Worm (Caenorhabditis elegans) whole organism, L1 larva: Measurements from ENCODE around the gene Y73B6BL.47.

Source experiments
- C04F5.9 ChIP-seq: sonication (generic microtip); optimal IDR thresholded peaks from 2 replicates; lab custom pipeline; 2016; ENCODE audit warnings: missing genetic modification characterization, missing compliant biosample characterization
- Y116A8C.19 ChIP-seq: sonication (generic microtip); optimal IDR thresholded peaks from 2 replicates; lab custom pipeline; 2016; ENCODE audit warnings: missing compliant biosample characterization, missing genetic modification characterization, borderline replicate concordance
- aha-1 ChIP-seq: fragments of 150-350 bp; optimal IDR thresholded peaks from 2 replicates; lab custom pipeline; 2014; ENCODE audit warnings: missing biosample characterization, missing genetic modification characterization
- alr-1 ChIP-seq: fragments of 200-800 bp; sonication (Bioruptor generic); optimal IDR thresholded peaks from 2 replicates; lab custom pipeline; 2018; ENCODE audit warnings: borderline replicate concordance, mild to moderate bottlenecking, missing genetic modification characterization, missing compliant biosample characterization
- aly-2 ChIP-seq: fragments of 150-350 bp; optimal IDR thresholded peaks from 2 replicates; lab custom pipeline; 2014; ENCODE audit warnings: missing biosample characterization, missing genetic modification characterization
- ama-1 ChIP-seq: fragments of 150-350 bp; optimal IDR thresholded peaks from 2 replicates; lab custom pipeline; 2014
- blmp-1 ChIP-seq: fragments of 150-350 bp; optimal IDR thresholded peaks from 2 replicates; lab custom pipeline; 2014; ENCODE audit warnings: missing biosample characterization, missing genetic modification characterization
- ceh-82 ChIP-seq, 3 experiments: fragments of 150-350 bp in 1 of 3; sonication (generic microtip) in 2 of 3; optimal IDR thresholded peaks; 2 replicates each; lab custom pipeline; 2014 to 2017; ENCODE audit warnings: missing biosample characterization in 3 of 3, missing genetic modification characterization in 3 of 3
- ceh-88 ChIP-seq: fragments of 200-800 bp; sonication (Bioruptor generic); IDR thresholded peaks from 2 replicates; pipeline ENCODE4 v1.3.6; 2022; ENCODE audit warnings: missing genetic modification characterization, missing compliant biosample characterization
- ces-1 ChIP-seq: fragments of 150-350 bp; optimal IDR thresholded peaks from 2 replicates; lab custom pipeline; 2014; ENCODE audit warnings: missing biosample characterization, missing genetic modification reagents, missing genetic modification characterization
- dsc-1 ChIP-seq: sonication (generic microtip); optimal IDR thresholded peaks from 2 replicates; lab custom pipeline; 2016; ENCODE audit warnings: mild to moderate bottlenecking, missing genetic modification characterization, missing compliant biosample characterization
- efl-3 ChIP-seq: fragments of 200-800 bp; sonication (Bioruptor generic); optimal IDR thresholded peaks from 2 replicates; lab custom pipeline; 2018; ENCODE audit warnings: mild to moderate bottlenecking, missing genetic modification characterization, missing compliant biosample characterization
- egl-27 ChIP-seq, 2 experiments: fragments of 150-350 bp in 1 of 2; sonication (generic microtip); optimal IDR thresholded peaks; 3 replicates each; lab custom pipeline; 2017 to 2018; ENCODE audit warnings: missing biosample characterization in 2 of 2, missing genetic modification characterization in 2 of 2, missing genetic modification reagents in 2 of 2
- elt-3 ChIP-seq, 6 experiments: fragments of 150-350 bp in 1 of 6; sonication (generic microtip); optimal IDR thresholded peaks; 2 replicates each; lab custom pipeline; 2017 to 2018; ENCODE audit warnings: missing biosample characterization in 6 of 6, missing genetic modification characterization in 6 of 6, inconsistent platforms in 1 of 6
- ets-5 ChIP-seq: fragments of 200-800 bp; sonication (Bioruptor generic); IDR thresholded peaks from 2 replicates; pipeline ENCODE4 v1.3.6; 2022; ENCODE audit warnings: missing genetic modification characterization, missing compliant biosample characterization
- fkh-10 ChIP-seq: sonication (generic microtip); optimal IDR thresholded peaks from 2 replicates; lab custom pipeline; 2017; ENCODE audit warnings: missing biosample characterization, missing genetic modification reagents, missing genetic modification characterization
- fos-1 ChIP-seq: fragments of 150-350 bp; optimal IDR thresholded peaks from 2 replicates; lab custom pipeline; 2014; ENCODE audit warnings: missing biosample characterization, missing genetic modification characterization
- hlh-4 ChIP-seq: sonication (generic microtip); optimal IDR thresholded peaks from 2 replicates; lab custom pipeline; 2016; ENCODE audit warnings: mild to moderate bottlenecking, missing genetic modification characterization, missing compliant biosample characterization
- hpl-2 ChIP-seq: fragments of 150-350 bp; optimal IDR thresholded peaks from 2 replicates; lab custom pipeline; 2014; ENCODE audit warnings: missing biosample characterization, missing genetic modification reagents, missing genetic modification characterization
- irx-1 ChIP-seq: sonication (generic microtip); optimal IDR thresholded peaks from 2 replicates; lab custom pipeline; 2016; ENCODE audit warnings: missing genetic modification characterization, missing compliant biosample characterization
- isw-1 ChIP-seq: fragments of 200-800 bp; sonication (Bioruptor generic); IDR thresholded peaks from 2 replicates; pipeline ENCODE4 v1.3.6; 2022; ENCODE audit warnings: missing genetic modification characterization, missing compliant biosample characterization
- jun-1 ChIP-seq: fragments of 150-350 bp; optimal IDR thresholded peaks from 2 replicates; lab custom pipeline; 2014; ENCODE audit warnings: missing biosample characterization, missing genetic modification reagents, missing genetic modification characterization
- lin-13 ChIP-seq: fragments of 150-350 bp; optimal IDR thresholded peaks from 2 replicates; lab custom pipeline; 2014; ENCODE audit warnings: missing biosample characterization, missing genetic modification reagents, missing genetic modification characterization
- lin-15B ChIP-seq: fragments of 150-350 bp; sonication (generic microtip); optimal IDR thresholded peaks from 3 replicates; lab custom pipeline; 2014; ENCODE audit warnings: missing biosample characterization, missing genetic modification characterization
- lin-35 ChIP-seq, 2 experiments: fragments of 150-350 bp; optimal IDR thresholded peaks; 2 replicates each; lab custom pipeline; 2014; ENCODE audit warnings: missing biosample characterization in 2 of 2, missing genetic modification characterization in 2 of 2, missing genetic modification reagents in 2 of 2
- lsy-2 ChIP-seq, 2 experiments: fragments of 150-350 bp; optimal IDR thresholded peaks; 2 replicates each; lab custom pipeline; 2014; ENCODE audit warnings: missing biosample characterization in 2 of 2, missing genetic modification characterization in 2 of 2
- mef-2 ChIP-seq: fragments of 150-350 bp; optimal IDR thresholded peaks from 2 replicates; lab custom pipeline; 2014; ENCODE audit warnings: missing biosample characterization, missing genetic modification characterization
- nhr-12 ChIP-seq: sonication (generic microtip); optimal IDR thresholded peaks from 2 replicates; lab custom pipeline; 2017; ENCODE audit warnings: missing biosample characterization, missing genetic modification characterization
- nhr-19 ChIP-seq: fragments of 200-800 bp; sonication (Bioruptor generic); conservative IDR thresholded peaks from 2 replicates; pipeline ENCODE4 v1.3.6; 2022; ENCODE audit warnings: missing genetic modification characterization, missing compliant biosample characterization
- nhr-47 ChIP-seq: sonication (generic microtip); optimal IDR thresholded peaks from 2 replicates; lab custom pipeline; 2016; ENCODE audit warnings: mild to moderate bottlenecking, missing genetic modification characterization, moderate library complexity, missing compliant biosample characterization
- nhr-71 ChIP-seq: sonication (generic microtip); optimal IDR thresholded peaks from 2 replicates; lab custom pipeline; 2016; ENCODE audit warnings: mild to moderate bottlenecking, missing genetic modification characterization, moderate library complexity, missing compliant biosample characterization
- nhr-76 ChIP-seq: sonication (generic microtip); optimal IDR thresholded peaks from 2 replicates; lab custom pipeline; 2017; ENCODE audit warnings: missing biosample characterization, missing genetic modification characterization
- nhr-77 ChIP-seq: fragments of 150-350 bp; optimal IDR thresholded peaks from 2 replicates; lab custom pipeline; 2014; ENCODE audit warnings: missing biosample characterization, missing genetic modification characterization
- nhr-84 ChIP-seq: sonication (generic microtip); optimal IDR thresholded peaks from 2 replicates; lab custom pipeline; 2017; ENCODE audit warnings: missing biosample characterization, missing genetic modification characterization
- nhr-85 ChIP-seq: sonication (generic microtip); peaks from one replicate; lab custom pipeline; 2016; ENCODE audit warnings: missing genetic modification characterization, inconsistent platforms, missing compliant biosample characterization
- pag-3 ChIP-seq: sonication (generic microtip); optimal IDR thresholded peaks from 2 replicates; lab custom pipeline; 2017; ENCODE audit warnings: missing genetic modification characterization, mild to moderate bottlenecking, missing compliant biosample characterization, antibody characterized with exemption, borderline replicate concordance; ENCODE audit not compliant: insufficient read depth
- pax-3 ChIP-seq: fragments of 200-800 bp; sonication (Bioruptor generic); optimal IDR thresholded peaks from 2 replicates; lab custom pipeline; 2018; ENCODE audit warnings: mild to moderate bottlenecking, missing genetic modification characterization, moderate library complexity, missing compliant biosample characterization
- rnt-1 ChIP-seq: sonication (generic microtip); optimal IDR thresholded peaks from 2 replicates; lab custom pipeline; 2016; ENCODE audit warnings: mild to moderate bottlenecking, missing genetic modification characterization, moderate library complexity, missing compliant biosample characterization
- snpc-4 ChIP-seq: fragments of 150-350 bp; optimal IDR thresholded peaks from 2 replicates; lab custom pipeline; 2014; ENCODE audit warnings: missing biosample characterization, missing genetic modification characterization
- sox-4 ChIP-seq: sonication (generic microtip); optimal IDR thresholded peaks from 2 replicates; lab custom pipeline; 2016; ENCODE audit warnings: missing genetic modification characterization, missing compliant biosample characterization
- swsn-7 ChIP-seq: sonication (generic microtip); optimal IDR thresholded peaks from 2 replicates; lab custom pipeline; 2016; ENCODE audit warnings: missing genetic modification characterization, missing compliant biosample characterization
- tbx-2 ChIP-seq: sonication (generic microtip); optimal IDR thresholded peaks from 2 replicates; lab custom pipeline; 2016; ENCODE audit warnings: missing genetic modification characterization, missing compliant biosample characterization
- tlp-1 ChIP-seq: fragments of 150-350 bp; optimal IDR thresholded peaks from 2 replicates; lab custom pipeline; 2014; ENCODE audit warnings: missing biosample characterization, missing genetic modification characterization
- unc-130 ChIP-seq: fragments of 150-350 bp; optimal IDR thresholded peaks from 2 replicates; lab custom pipeline; 2017; ENCODE audit warnings: missing biosample characterization, missing genetic modification characterization, inconsistent platforms
- unc-30 ChIP-seq: sonication (generic microtip); optimal IDR thresholded peaks from 2 replicates; lab custom pipeline; 2017; ENCODE audit warnings: missing biosample characterization, missing genetic modification characterization
- ztf-11 ChIP-seq, 2 experiments: sonication (generic microtip); optimal IDR thresholded peaks; 2 replicates each; lab custom pipeline; 2016 to 2017; ENCODE audit warnings: missing genetic modification characterization in 2 of 2, missing biosample characterization in 1 of 2, missing compliant biosample characterization in 1 of 2
- ztf-4 ChIP-seq: fragments of 150-350 bp; optimal IDR thresholded peaks from 2 replicates; lab custom pipeline; 2014; ENCODE audit warnings: missing biosample characterization, missing genetic modification characterization

Gene Y73B6BL.47

DNA sequence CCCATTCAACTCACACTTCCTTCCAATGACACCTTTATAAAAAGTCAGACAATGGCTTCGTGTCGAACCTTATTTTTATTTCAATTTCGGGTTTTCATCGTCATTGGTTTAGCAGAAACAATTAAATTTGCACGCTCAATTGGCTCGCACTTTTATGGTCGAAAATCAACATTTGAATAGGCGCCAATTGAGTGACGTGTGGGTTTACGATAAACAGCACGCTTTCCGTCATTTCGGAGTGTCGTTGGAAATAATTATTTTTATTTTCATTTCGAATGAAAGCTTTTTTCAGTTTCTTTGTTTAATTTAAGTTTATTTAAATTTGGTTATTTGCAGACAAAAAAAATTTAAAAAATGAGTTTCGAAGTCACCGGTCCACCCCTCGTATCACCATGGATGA is 53.4 kb downstream of the Y73B6BL.47 start, which contains the start of gene exos-2 (continued):
- TF ChIP-seq ceh-88 (peak; percentile 32; the same call in 1 of the 2 replicates), pax-3 (no peak), ces-1 (no peak), pag-3 (tag; lab: Kevin White, UChicago) (no peak), snpc-4 (tag; lab: Kevin White, UChicago) (no peak), swsn-7 (tag; lab: Kevin White, UChicago) (peak; percentile 63), rnt-1 (tag; lab: Kevin White, UChicago) (peak; percentile 80), ztf-4 (tag; lab: Kevin White, UChicago) (no peak), ama-1 (lab: Kevin White, UChicago) (no peak), ets-5 (GFP tag; lab: Robert Waterston, UW) (no peak), lin-35 (GFP tag; optimal IDR thresholded peaks at IDR 0.05; lab: Kevin White, UChicago) (peak; percentile 98 to 99), lsy-2 (tag; optimal IDR thresholded peaks at IDR 0.05; lab: Kevin White, UChicago) (peak; percentile 75 to 87), sox-4 (tag; lab: Kevin White, UChicago) (no peak), nhr-84 (tag; lab: Kevin White, UChicago) (no peak), nhr-71 (tag; lab: Kevin White, UChicago) (peak; percentile 77), aly-2 (tag; lab: Kevin White, UChicago) (peak; percentile 53), tbx-2 (tag; lab: Kevin White, UChicago) (peak; percentile 60), unc-130 (peak; percentile 81), mef-2 (tag; lab: Kevin White, UChicago) (no peak), C04F5.9 (tag; lab: Kevin White, UChicago) (peak; percentile 19), dsc-1 (tag; lab: Kevin White, UChicago) (peak; percentile 47), nhr-77 (tag; lab: Kevin White, UChicago) (peak; percentile 55), aha-1 (tag; lab: Kevin White, UChicago) (no peak), irx-1 (peak; percentile 41), hpl-2 (GFP tag; lab: Kevin White, UChicago) (no peak), blmp-1 (tag; lab: Kevin White, UChicago) (no peak), fos-1 (tag; lab: Kevin White, UChicago) (peak; percentile 6), nhr-76 (tag; lab: Kevin White, UChicago) (no peak), hlh-4 (tag; lab: Kevin White, UChicago) (no peak), isw-1 (GFP tag; lab: Robert Waterston, UW) (peak; percentile 69), Y116A8C.19 (no peak), lin-13 (GFP tag; lab: Kevin White, UChicago) (peak; percentile 54), nhr-12 (no peak), alr-1 (tag; lab: Kevin White, UChicago) (no peak), tlp-1 (no peak), efl-3 (GFP tag; lab: Kevin White, UChicago) (no peak), nhr-85 (tag; lab: Kevin White, UChicago) (peak; percentile 76), nhr-47 (tag; lab: Kevin White, UChicago) (peak; percentile 77), elt-3 (tag; optimal IDR thresholded peaks at IDR 0.05; lab: Kevin White, UChicago) (peak in 1 of 6 experiments; percentile 34), unc-30 (no peak), nhr-19 (peak; percentile 50; the same call in 1 of the 2 replicates)

ce11 chrIV:6416553-6416952 is 54.8 kb downstream of the Y73B6BL.47 start, which contains the start of gene Y73B6BL.22:
Y73B6BL.22 (minus strand) TSS chrIV:6416653.
- TF ChIP-seq rnt-1 (tag; lab: Kevin White, UChicago) (no peak), lsy-2 (tag; optimal IDR thresholded peaks at IDR 0.05; lab: Kevin White, UChicago) (no peak), aha-1 (tag; lab: Kevin White, UChicago) (no peak), lin-15B (tag; lab: Kevin White, UChicago) (no peak), nhr-12 (no peak), unc-130 (no peak), unc-30 (no peak), nhr-76 (tag; lab: Kevin White, UChicago) (no peak), ceh-82 (tag; optimal IDR thresholded peaks at IDR 0.05; lab: Kevin White, UChicago) (no peak), egl-27 (tag; optimal IDR thresholded peaks at IDR 0.05; lab: Kevin White, UChicago) (no peak), jun-1 (no peak), nhr-77 (tag; lab: Kevin White, UChicago) (no peak), ztf-11 (tag; optimal IDR thresholded peaks at IDR 0.05; lab: Kevin White, UChicago) (no peak), fkh-10 (GFP tag; lab: Kevin White, UChicago) (no peak)
- TF ChIP-seq, all 84 proteins: peak for 0
